Worm (Caenorhabditis elegans) whole organism, late embryonic: ENCODE measurements around the gene K02D10.4.
A peak's percentile ranks its signal among the peaks of the same experiment; 100 is the strongest.

ENCODE experiments used
- C08G9.2 ChIP-seq: sonication (generic microtip); optimal IDR thresholded peaks from 2 replicates; lab custom pipeline; 2016; ENCODE audit warnings: mild to moderate bottlenecking, missing genetic modification characterization, moderate library complexity, missing compliant biosample characterization
- K02D7.2 ChIP-seq: sonication (generic microtip); optimal IDR thresholded peaks from 2 replicates; lab custom pipeline; 2017; ENCODE audit warnings: mild to moderate bottlenecking, missing genetic modification characterization, missing compliant biosample characterization
- K09A11.1 ChIP-seq: sonication (generic microtip); optimal IDR thresholded peaks from 2 replicates; lab custom pipeline; 2017; ENCODE audit warnings: antibody characterized with exemption, mild to moderate bottlenecking, missing genetic modification characterization, missing compliant biosample characterization; ENCODE audit not compliant: insufficient read depth
- T23F11.4 ChIP-seq: fragments of 200-800 bp; sonication (Bioruptor generic); optimal IDR thresholded peaks from 2 replicates; lab custom pipeline; 2018; ENCODE audit warnings: mild to moderate bottlenecking, missing genetic modification characterization, missing compliant biosample characterization
- Y22D7AL.16 ChIP-seq: sonication (generic microtip); optimal IDR thresholded peaks from 2 replicates; lab custom pipeline; 2016; ENCODE audit warnings: missing genetic modification characterization, missing compliant biosample characterization
- ahr-1 ChIP-seq: sonication (generic microtip); optimal IDR thresholded peaks from 2 replicates; lab custom pipeline; 2016; ENCODE audit warnings: missing genetic modification characterization, missing compliant biosample characterization
- ama-1 ChIP-seq: fragments of 150-350 bp; optimal IDR thresholded peaks from 2 replicates; lab custom pipeline; 2014
- ceh-18 ChIP-seq: sonication (generic microtip); optimal IDR thresholded peaks from 2 replicates; lab custom pipeline; 2016; ENCODE audit warnings: missing genetic modification characterization, missing compliant biosample characterization
- ceh-19 ChIP-seq: fragments of 200-800 bp; sonication (Bioruptor generic); optimal IDR thresholded peaks from 2 replicates; lab custom pipeline; 2018; ENCODE audit warnings: mild to moderate bottlenecking, missing genetic modification characterization, missing compliant biosample characterization
- ceh-2 ChIP-seq: sonication (generic microtip); optimal IDR thresholded peaks from 2 replicates; lab custom pipeline; 2016; ENCODE audit warnings: missing genotype, missing genetic modification characterization, missing compliant biosample characterization
- ceh-31 ChIP-seq: sonication (generic microtip); optimal IDR thresholded peaks from 2 replicates; lab custom pipeline; 2016; ENCODE audit warnings: missing genetic modification characterization, missing compliant biosample characterization
- ceh-45 ChIP-seq: fragments of 200-800 bp; sonication (Bioruptor generic); IDR thresholded peaks from 2 replicates; pipeline ENCODE4 v1.3.6; 2022; ENCODE audit warnings: missing genetic modification reagents, missing genetic modification characterization, missing compliant biosample characterization
- ceh-6 ChIP-seq: fragments of 200-800 bp; sonication (Bioruptor generic); optimal IDR thresholded peaks from 2 replicates; lab custom pipeline; 2018; ENCODE audit warnings: mild to moderate bottlenecking, missing genetic modification characterization, missing compliant biosample characterization
- ceh-9 ChIP-seq: sonication (generic microtip); optimal IDR thresholded peaks from 2 replicates; lab custom pipeline; 2016; ENCODE audit warnings: mild to moderate bottlenecking, missing genetic modification characterization, inconsistent platforms, missing compliant biosample characterization
- che-1 ChIP-seq: sonication (generic microtip); optimal IDR thresholded peaks from 2 replicates; lab custom pipeline; 2016; ENCODE audit warnings: mild to moderate bottlenecking, missing genetic modification characterization, missing compliant biosample characterization
- dve-1 ChIP-seq: sonication (generic microtip); optimal IDR thresholded peaks from 2 replicates; lab custom pipeline; 2017; ENCODE audit warnings: antibody characterized with exemption, mild to moderate bottlenecking, missing genetic modification characterization, missing compliant biosample characterization
- elt-2 ChIP-seq: sonication (generic microtip); optimal IDR thresholded peaks from 2 replicates; lab custom pipeline; 2016; ENCODE audit warnings: missing genetic modification reagents, missing genetic modification characterization, missing compliant biosample characterization
- ets-4 ChIP-seq: sonication (generic microtip); optimal IDR thresholded peaks from 2 replicates; lab custom pipeline; 2016; ENCODE audit warnings: missing genetic modification characterization, missing compliant biosample characterization
- fax-1 ChIP-seq: sonication (generic microtip); optimal IDR thresholded peaks from 2 replicates; lab custom pipeline; 2016; ENCODE audit warnings: missing genotype, missing genetic modification characterization, missing compliant biosample characterization
- fkh-6 ChIP-seq: sonication (generic microtip); optimal IDR thresholded peaks from 2 replicates; lab custom pipeline; 2016; ENCODE audit warnings: missing genetic modification characterization, missing compliant biosample characterization
- gmeb-2 ChIP-seq: sonication (generic microtip); optimal IDR thresholded peaks from 2 replicates; lab custom pipeline; 2016; ENCODE audit warnings: missing genetic modification characterization, inconsistent platforms, missing compliant biosample characterization
- hlh-13 ChIP-seq: fragments of 200-800 bp; sonication (Bioruptor generic); optimal IDR thresholded peaks from 2 replicates; lab custom pipeline; 2018; ENCODE audit warnings: mild to moderate bottlenecking, missing genetic modification characterization, missing compliant biosample characterization
- hlh-15 ChIP-seq: sonication (generic microtip); optimal IDR thresholded peaks from 2 replicates; lab custom pipeline; 2016; ENCODE audit warnings: missing genetic modification characterization, missing compliant biosample characterization
- hlh-30 ChIP-seq: sonication (generic microtip); optimal IDR thresholded peaks from 2 replicates; lab custom pipeline; 2017; ENCODE audit warnings: antibody characterized with exemption, missing genetic modification characterization, missing compliant biosample characterization; ENCODE audit not compliant: insufficient read depth
- hlh-6 ChIP-seq: sonication (generic microtip); optimal IDR thresholded peaks from 2 replicates; lab custom pipeline; 2016; ENCODE audit warnings: missing genotype, missing genetic modification characterization, missing compliant biosample characterization
- hlh-8 ChIP-seq: sonication (generic microtip); optimal IDR thresholded peaks from 2 replicates; lab custom pipeline; 2016; ENCODE audit warnings: missing genotype, missing genetic modification characterization, missing compliant biosample characterization
- madf-2 ChIP-seq: sonication (generic microtip); optimal IDR thresholded peaks from 2 replicates; lab custom pipeline; 2017; ENCODE audit warnings: missing genetic modification characterization, missing compliant biosample characterization
- odd-2 ChIP-seq: sonication (generic microtip); optimal IDR thresholded peaks from 2 replicates; lab custom pipeline; 2017; ENCODE audit warnings: antibody characterized with exemption, mild to moderate bottlenecking, missing genetic modification characterization, missing compliant biosample characterization
- pag-3 ChIP-seq: sonication (generic microtip); optimal IDR thresholded peaks from 2 replicates; lab custom pipeline; 2016; ENCODE audit warnings: missing compliant biosample characterization, missing genetic modification characterization, borderline replicate concordance
- pax-1 ChIP-seq: fragments of 150-350 bp; optimal IDR thresholded peaks from 2 replicates; lab custom pipeline; 2014; ENCODE audit warnings: missing biosample characterization, missing genetic modification characterization
- pha-2 ChIP-seq: sonication (generic microtip); optimal IDR thresholded peaks from 2 replicates; lab custom pipeline; 2017; ENCODE audit warnings: mild to moderate bottlenecking, missing genetic modification characterization, missing compliant biosample characterization
- pqm-1 ChIP-seq: sonication (generic microtip); optimal IDR thresholded peaks from 2 replicates; lab custom pipeline; 2016; ENCODE audit warnings: missing genetic modification characterization, missing compliant biosample characterization
- rnt-1 ChIP-seq: sonication (generic microtip); optimal IDR thresholded peaks from 2 replicates; lab custom pipeline; 2016; ENCODE audit warnings: missing genetic modification characterization, missing compliant biosample characterization
- sdc-2 ChIP-seq: sonication (generic microtip); optimal IDR thresholded peaks from 2 replicates; lab custom pipeline; 2016; ENCODE audit warnings: missing genotype, missing genetic modification characterization, missing compliant biosample characterization
- sox-2 ChIP-seq: fragments of 200-800 bp; sonication (Bioruptor generic); IDR thresholded peaks from 2 replicates; pipeline ENCODE4 v1.3.6; 2022; ENCODE audit warnings: missing genetic modification reagents, missing genetic modification characterization, missing compliant biosample characterization
- syd-9 ChIP-seq: sonication (generic microtip); optimal IDR thresholded peaks from 2 replicates; lab custom pipeline; 2016; ENCODE audit warnings: mild to moderate bottlenecking, missing genetic modification characterization, moderate library complexity, missing compliant biosample characterization
- tbx-2 ChIP-seq: sonication (generic microtip); optimal IDR thresholded peaks from 2 replicates; lab custom pipeline; 2016; ENCODE audit warnings: missing genetic modification characterization, missing compliant biosample characterization
- ttx-3 ChIP-seq: sonication (generic microtip); optimal IDR thresholded peaks from 2 replicates; lab custom pipeline; 2016; ENCODE audit warnings: missing genetic modification reagents, missing genetic modification characterization, missing compliant biosample characterization
- unc-42 ChIP-seq: sonication (generic microtip); optimal IDR thresholded peaks from 2 replicates; lab custom pipeline; 2016; ENCODE audit warnings: missing genotype, missing genetic modification characterization, missing compliant biosample characterization
- unc-55 ChIP-seq: sonication (generic microtip); optimal IDR thresholded peaks from 2 replicates; lab custom pipeline; 2017; ENCODE audit warnings: missing biosample characterization, missing genetic modification reagents, missing genetic modification characterization
- zip-5 ChIP-seq: sonication (generic microtip); optimal IDR thresholded peaks from 2 replicates; lab custom pipeline; 2016; ENCODE audit warnings: missing genetic modification characterization, missing compliant biosample characterization

Gene K02D10.4

DNA sequence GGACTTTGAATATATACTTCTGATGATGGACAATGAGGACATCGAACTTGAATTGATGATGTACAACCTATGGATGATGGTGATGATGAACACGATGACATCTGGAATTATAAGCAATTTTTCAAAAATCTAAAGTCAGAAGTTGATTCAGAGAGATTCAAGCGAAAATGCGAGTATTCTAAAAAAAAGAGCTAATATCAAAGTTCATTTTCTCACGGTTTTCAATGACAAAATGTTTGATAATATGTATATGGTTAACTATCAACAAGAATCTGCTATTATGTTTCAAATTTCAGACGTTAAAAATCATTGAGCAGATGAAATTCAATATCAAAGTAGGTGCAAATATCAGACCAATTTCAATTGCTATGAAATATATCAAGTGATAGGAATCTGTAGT lies at the start of gene K02D10.4:
Gene K02D10.4 (minus strand): TSS at position 101 of the 400 bp plus-strand sequence.
- TF ChIP-seq K02D7.2 (tag; lab: Kevin White, UChicago): no peak

DNA sequence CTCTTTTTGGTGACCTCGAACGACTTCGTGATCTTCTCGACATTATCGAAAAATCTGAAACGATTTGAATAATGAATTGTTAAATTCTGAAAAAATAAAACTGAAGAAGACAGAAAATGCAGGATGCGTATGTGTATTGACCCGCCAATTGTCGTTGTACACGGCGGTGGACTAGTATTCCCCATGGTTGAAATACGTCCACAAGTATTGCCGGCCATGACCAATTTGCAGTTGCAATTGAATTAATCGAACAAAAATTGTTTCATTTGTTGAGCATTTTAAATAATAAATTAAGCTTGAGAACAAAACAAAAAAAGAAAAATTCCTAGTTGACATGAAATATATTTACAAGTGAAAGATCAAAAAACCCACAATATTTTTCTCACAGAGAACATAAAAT lies 49.4 kb upstream of the K02D10.4 start, which contains the start of gene F44E2.3:
Gene F44E2.3 (minus strand): TSS at position 61 of the 400 bp plus-strand sequence.
- TF ChIP-seq zip-5 (tag; lab: Kevin White, UChicago) (no peak), che-1 (tag; lab: Kevin White, UChicago) (no peak), ceh-2 (peak; percentile 5), Y22D7AL.16 (tag; lab: Kevin White, UChicago) (no peak), pag-3 (tag; lab: Kevin White, UChicago) (no peak), ttx-3 (no peak), syd-9 (tag; lab: Kevin White, UChicago) (no peak), tbx-2 (tag; lab: Kevin White, UChicago) (peak; percentile 31), T23F11.4 (GFP tag; lab: Kevin White, UChicago) (no peak), sox-2 (GFP tag; lab: Robert Waterston, UW) (no peak), pqm-1 (tag; lab: Kevin White, UChicago) (no peak), C08G9.2 (tag; lab: Kevin White, UChicago) (peak; percentile 65), rnt-1 (tag; lab: Kevin White, UChicago) (no peak), gmeb-2 (no peak), fkh-6 (tag; lab: Kevin White, UChicago) (no peak), ceh-31 (tag; lab: Kevin White, UChicago) (peak; percentile 57), ets-4 (tag; lab: Kevin White, UChicago) (peak; percentile 25), odd-2 (tag; lab: Kevin White, UChicago) (no peak), elt-2 (no peak), sdc-2 (tag; lab: Kevin White, UChicago) (no peak), pha-2 (no peak), unc-42 (tag; lab: Kevin White, UChicago) (peak; percentile 88), ceh-9 (tag; lab: Kevin White, UChicago) (no peak)

DNA sequence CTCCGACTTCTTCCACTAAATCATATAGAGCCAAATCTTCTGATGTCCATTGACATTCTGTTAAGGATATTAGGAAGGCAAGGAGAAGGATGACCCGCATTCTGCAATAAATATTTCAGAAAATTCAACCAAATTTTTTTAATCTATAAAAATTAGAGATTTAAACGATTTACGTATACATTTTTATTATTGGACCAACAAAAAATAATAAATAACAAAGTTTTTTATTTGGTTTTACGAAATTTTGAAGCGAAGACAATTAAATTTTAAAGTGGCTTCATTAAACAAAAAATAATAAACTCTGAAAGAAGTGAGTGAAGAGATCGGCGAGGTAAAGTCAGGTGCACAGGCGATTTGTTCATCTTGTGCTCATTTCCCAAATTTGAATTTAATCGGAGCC lies 47.3 kb upstream of the K02D10.4 start, which contains the start of gene F54F2.9:
Gene F54F2.9 (minus strand): TSS at position 101 of the 400 bp plus-strand sequence.
- TF ChIP-seq hlh-6 (tag; lab: Kevin White, UChicago) (no peak), unc-55 (no peak), ceh-18 (no peak)
- TF ChIP-seq, all 69 proteins: peak for 0

DNA sequence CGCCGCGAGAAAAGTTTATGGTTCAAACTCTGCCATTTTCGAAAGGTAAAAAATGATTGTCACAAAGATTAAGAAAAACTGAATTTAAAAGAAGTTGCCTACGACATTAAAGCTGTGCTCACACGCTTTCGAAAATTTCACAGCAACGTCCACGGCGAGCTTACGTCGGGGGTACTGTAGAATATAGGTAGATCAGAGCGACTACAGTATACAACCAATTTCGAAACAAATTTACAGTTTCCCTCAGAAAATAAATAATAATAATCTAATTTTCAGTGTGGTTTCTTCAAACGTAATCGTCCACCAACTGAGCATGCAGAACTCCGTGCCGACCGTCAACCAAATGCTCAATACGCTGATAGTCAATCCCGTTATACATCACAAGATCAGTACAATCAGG lies 44.7 kb upstream of the K02D10.4 start:
- TF ChIP-seq hlh-8 (tag; lab: Kevin White, UChicago) (no peak), dve-1 (tag; lab: Kevin White, UChicago) (no peak)

DNA sequence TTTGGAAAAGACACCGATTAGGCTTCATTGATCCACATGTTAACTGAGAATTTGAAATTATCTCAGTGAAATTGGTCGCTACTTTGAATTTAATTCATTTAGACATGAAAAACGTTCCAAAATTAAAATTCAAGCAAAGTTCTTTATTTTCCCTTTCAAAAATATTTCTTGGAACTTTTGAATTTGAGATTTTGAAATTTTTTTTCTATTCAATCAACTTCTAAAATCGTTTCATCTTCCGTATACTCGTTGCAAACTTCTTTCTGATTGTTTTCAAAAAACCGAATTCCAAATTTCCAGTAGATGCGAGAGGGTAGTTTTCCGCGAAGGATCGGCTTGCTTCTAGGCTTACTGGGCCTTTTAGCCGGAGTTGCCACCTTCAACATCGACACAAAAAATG lies 38.8 kb upstream of the K02D10.4 start, which contains the start of gene pat-2:
Gene pat-2 (plus strand): TSS at position 301 of the 400 bp plus-strand sequence.
- TF ChIP-seq T23F11.4 (GFP tag; lab: Kevin White, UChicago) (no peak), ceh-6 (GFP tag; lab: Kevin White, UChicago) (no peak), hlh-13 (GFP tag; lab: Kevin White, UChicago) (no peak), ceh-18 (no peak), hlh-15 (tag; lab: Kevin White, UChicago) (no peak), pax-1 (tag; lab: Kevin White, UChicago) (no peak), ceh-19 (no peak), ceh-45 (GFP tag; lab: Robert Waterston, UW) (no peak), C08G9.2 (tag; lab: Kevin White, UChicago) (no peak), hlh-30 (tag; lab: Kevin White, UChicago) (no peak), zip-5 (tag; lab: Kevin White, UChicago) (no peak), fax-1 (tag; lab: Kevin White, UChicago) (no peak), ama-1 (no peak), pag-3 (tag; lab: Kevin White, UChicago) (no peak), ahr-1 (tag; lab: Kevin White, UChicago) (no peak), madf-2 (tag; lab: Kevin White, UChicago) (no peak), K09A11.1 (no peak)
- TF ChIP-seq, all 69 proteins: peak for 0
